Worm (Caenorhabditis elegans) whole organism, early embryonic: ENCODE measurements around the gene ttr-28.

Experiments
- aly-1 ChIP-seq: sonication (generic microtip); optimal IDR thresholded peaks from 2 replicates; lab custom pipeline; 2016; ENCODE audit warnings: missing genetic modification characterization, missing compliant biosample characterization
- ama-1 ChIP-seq: fragments of 150-350 bp; optimal IDR thresholded peaks from 2 replicates; lab custom pipeline; 2014
- ceh-36 ChIP-seq: sonication (generic microtip); optimal IDR thresholded peaks from 2 replicates; lab custom pipeline; 2016; ENCODE audit warnings: missing genetic modification characterization, inconsistent platforms, missing compliant biosample characterization
- hmbx-1 ChIP-seq: sonication (generic microtip); optimal IDR thresholded peaks from 2 replicates; lab custom pipeline; 2016; ENCODE audit warnings: mild to moderate bottlenecking, missing genetic modification characterization, missing compliant biosample characterization
- scrt-1 ChIP-seq: fragments of 200-800 bp; sonication (Bioruptor generic); IDR thresholded peaks from 2 replicates; pipeline ENCODE4 v1.3.6; 2022; ENCODE audit warnings: missing genetic modification characterization, missing compliant biosample characterization
- tbx-37 ChIP-seq: fragments of 200-800 bp; sonication (Bioruptor generic); conservative IDR thresholded peaks from 2 replicates; pipeline ENCODE4 v1.3.6; 2022; ENCODE audit warnings: missing genetic modification reagents, missing genetic modification characterization, missing compliant biosample characterization

DNA sequence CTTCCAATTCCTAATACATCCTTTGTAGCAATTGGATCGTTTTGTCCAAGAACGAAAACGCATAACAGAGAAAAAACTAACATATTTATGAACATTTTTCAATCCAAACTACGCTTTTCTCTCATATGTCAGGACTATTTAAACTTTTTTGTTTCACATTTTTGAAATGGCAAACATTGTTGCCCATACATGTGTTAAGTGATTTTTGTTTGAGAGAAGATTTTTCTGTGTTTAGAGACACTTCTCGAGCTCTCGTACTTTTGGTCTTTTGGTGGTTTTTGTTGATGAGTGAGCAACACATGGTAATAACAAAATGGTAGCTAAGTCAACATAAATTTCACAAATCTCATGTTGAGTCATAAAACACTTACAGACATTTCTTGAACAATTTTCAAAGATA lies at the start of gene ttr-28:
- TF ChIP-seq hmbx-1 (tag; lab: Kevin White, UChicago): no peak
- no peak for TF ChIP-seq scrt-1
- no peak for TF ChIP-seq aly-1 (tag; lab: Kevin White, UChicago)
- TF ChIP-seq tbx-37: no peak
- TF ChIP-seq ama-1 (lab: Kevin White, UChicago): no peak
- TF ChIP-seq ceh-36 (tag; lab: Kevin White, UChicago): no peak
